Fruit fly (Drosophila melanogaster) whole organism, adult: ENCODE data around the gene abs.

Experiments used
- CG5204 ChIP-seq: fragments of 200-800 bp; sonication (Bioruptor generic); optimal IDR thresholded peaks from 2 replicates; lab custom pipeline; 2016; ENCODE audit warnings: missing biosample characterization, missing genetic modification characterization
- Clk ChIP-seq: fragments of 200-800 bp; sonication (Bioruptor generic); optimal IDR thresholded peaks from 2 replicates; lab custom pipeline; 2017; ENCODE audit warnings: missing biosample characterization, missing genetic modification characterization
- Crg-1 ChIP-seq: fragments of 200-800 bp; sonication (Bioruptor generic); optimal IDR thresholded peaks from 2 replicates; lab custom pipeline; 2016; ENCODE audit warnings: missing biosample characterization, missing genetic modification characterization
- Hr96 ChIP-seq: fragments of 200-800 bp; sonication (Bioruptor generic); optimal IDR thresholded peaks from 2 replicates; lab custom pipeline; 2016; ENCODE audit warnings: missing biosample characterization, missing genetic modification characterization
- Mnt ChIP-seq: fragments of 200-800 bp; sonication (Bioruptor generic); optimal IDR thresholded peaks from 2 replicates; lab custom pipeline; 2016; ENCODE audit warnings: missing biosample characterization, mild to moderate bottlenecking, missing genetic modification characterization
- bab1 ChIP-seq: fragments of 200-800 bp; sonication (Bioruptor generic); optimal IDR thresholded peaks from 3 replicates; lab custom pipeline; 2019; ENCODE audit warnings: missing biosample characterization, mild to moderate bottlenecking, missing genetic modification characterization, moderate library complexity
- ovo ChIP-seq: fragments of 200-800 bp; sonication (Bioruptor generic); optimal IDR thresholded peaks from 2 replicates; lab custom pipeline; 2016; ENCODE audit warnings: missing biosample characterization, missing genetic modification characterization
- tj ChIP-seq: fragments of 200-800 bp; sonication (Bioruptor generic); optimal IDR thresholded peaks from 3 replicates; lab custom pipeline; 2017; ENCODE audit warnings: missing biosample characterization, mild to moderate bottlenecking, missing genetic modification characterization, moderate library complexity
- toe ChIP-seq: fragments of 200-800 bp; sonication (Bioruptor generic); optimal IDR thresholded peaks from 2 replicates; lab custom pipeline; 2016; ENCODE audit warnings: missing biosample characterization, missing genetic modification characterization

- TF ChIP-seq Mnt (GFP tag; lab: Kevin White, UChicago) = no peak
- TF ChIP-seq Hr96 (GFP tag; lab: Kevin White, UChicago) = peak; percentile 18
- TF ChIP-seq bab1 (GFP tag; lab: Kevin White, UChicago) = no peak
- no peak for TF ChIP-seq Crg-1
- no peak for TF ChIP-seq ovo
- no peak for TF ChIP-seq tj
- TF ChIP-seq toe = no peak
- no peak for TF ChIP-seq CG5204 (GFP tag; lab: Kevin White, UChicago)
- TF ChIP-seq Clk (GFP tag; lab: Kevin White, UChicago) = no peak
Observed at dm6 chr3R:4281119-4281861, 48.4 kb downstream of the abs start.
